Fruit fly (Drosophila melanogaster) whole organism, adult: Measurements from ENCODE around the gene ex.

Experiments
- CG14711 ChIP-seq: fragments of 200-800 bp; sonication (Bioruptor generic); optimal IDR thresholded peaks from 2 replicates; lab custom pipeline; 2018; ENCODE audit warnings: missing biosample characterization, mild to moderate bottlenecking, missing genetic modification characterization, moderate library complexity
- Crg-1 ChIP-seq: fragments of 200-800 bp; sonication (Bioruptor generic); optimal IDR thresholded peaks from 2 replicates; lab custom pipeline; 2016; ENCODE audit warnings: missing biosample characterization, missing genetic modification characterization
- toe ChIP-seq: fragments of 200-800 bp; sonication (Bioruptor generic); optimal IDR thresholded peaks from 2 replicates; lab custom pipeline; 2016; ENCODE audit warnings: missing biosample characterization, missing genetic modification characterization

DNA sequence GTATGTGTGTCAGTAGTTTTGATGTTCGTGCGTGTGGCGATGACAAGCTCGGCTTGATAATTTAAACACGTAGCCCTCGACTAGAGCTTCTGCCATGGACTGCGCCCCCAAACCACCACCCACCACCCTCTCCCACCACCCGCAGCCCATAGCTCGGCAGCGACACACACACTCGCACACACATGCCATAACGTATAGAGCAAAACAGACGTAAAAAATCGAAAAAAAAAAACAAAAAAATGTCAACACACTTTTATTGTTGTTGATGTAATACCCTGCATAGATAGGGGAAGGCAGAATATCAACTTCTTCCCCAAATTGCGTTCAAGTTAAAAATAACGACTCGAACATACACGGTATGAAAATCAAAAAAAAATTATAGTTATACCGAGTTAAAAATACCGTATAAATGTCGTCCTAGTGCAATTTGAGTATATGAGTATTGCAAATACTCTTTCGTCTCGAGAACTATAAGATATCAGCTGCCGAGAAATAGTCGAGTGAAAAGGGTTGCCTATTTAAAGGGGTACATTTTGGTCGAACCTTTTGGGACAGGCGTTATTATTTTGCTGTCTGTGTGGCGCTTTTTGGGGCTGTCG is 39.4 kb downstream of the ex start:
- TF ChIP-seq CG14711 (tag; lab: Kevin White, UChicago) (peak; percentile 56), toe (GFP tag; lab: Kevin White, UChicago) (peak; percentile 18), Crg-1 (peak; percentile 42)
